Fruit fly (Drosophila melanogaster): ENCODE measurements around the gene rho-4.
"Not testable (repeated sequence)": the region's sequence is repeated elsewhere in the genome, so short reads cannot be mapped to it uniquely, and the experiment has no call there.

Gene rho-4

dm6 chrX:11599589-11599988 is at the start of gene rho-4:
rho-4 (plus strand) TSS chrX:11599838.
- TF ChIP-seq CG8478, CTCF (optimal IDR thresholded peaks at IDR 0.05): not testable (repeated sequence)

dm6 chrX:11550078-11550477 is 49.6 kb upstream of the rho-4 start:
- TF ChIP-seq CTCF (optimal IDR thresholded peaks at IDR 0.05): no peak
- no peak for TF ChIP-seq CG8478 (optimal IDR thresholded peaks at IDR 0.05)

dm6 chrX:11555070-11555469 is 44.6 kb upstream of the rho-4 start:
- no peak for TF ChIP-seq CG8478 (optimal IDR thresholded peaks at IDR 0.05)
- TF ChIP-seq CTCF (optimal IDR thresholded peaks at IDR 0.05): no peak

dm6 chrX:11556774-11557173 is 42.9 kb upstream of the rho-4 start:
- TF ChIP-seq CTCF (optimal IDR thresholded peaks at IDR 0.05) (no peak), CG8478 (optimal IDR thresholded peaks at IDR 0.05) (no peak)

dm6 chrX:11558389-11558908 is 41.2 kb upstream of the rho-4 start, which contains the start of gene CG1572:
CG1572 (minus strand) TSS chrX:11558654.
- TF ChIP-seq CTCF (optimal IDR thresholded peaks at IDR 0.05) (no peak), CG8478 (optimal IDR thresholded peaks at IDR 0.05) (no peak)

dm6 chrX:11559728-11560724 is 39.6 kb upstream of the rho-4 start:
- TF ChIP-seq CG8478 (optimal IDR thresholded peaks at IDR 0.05) (no peak), CTCF (optimal IDR thresholded peaks at IDR 0.05) (no peak)

dm6 chrX:11561450-11562040 is 38.1 kb upstream of the rho-4 start, which contains the start of gene PGRP-SA:
PGRP-SA (plus strand) TSS chrX:11561643.
- no peak for TF ChIP-seq CG8478 (optimal IDR thresholded peaks at IDR 0.05)
- no peak for TF ChIP-seq CTCF (optimal IDR thresholded peaks at IDR 0.05)

- TF ChIP-seq CG8478 (optimal IDR thresholded peaks at IDR 0.05) (no peak), CTCF (optimal IDR thresholded peaks at IDR 0.05) (no peak)
Observed at dm6 chrX:11569956-11570695, 29.5 kb upstream of the rho-4 start, which contains the start of the genes Polr2A and CG11699. Polr2A (minus strand) TSS chrX:11570326. CG11699 (plus strand) TSS chrX:11570621.

- no peak for TF ChIP-seq CG8478 (optimal IDR thresholded peaks at IDR 0.05)
- no peak for TF ChIP-seq CTCF (optimal IDR thresholded peaks at IDR 0.05)
Observed at dm6 chrX:11572270-11572914, 27.2 kb upstream of the rho-4 start, which contains the start of the genes Kmn1 and Reepl1. Kmn1 (minus strand) TSS chrX:11572442. Reepl1 (plus strand) TSS chrX:11572707.

dm6 chrX:11573529-11573928 is 26.1 kb upstream of the rho-4 start, which contains the start of gene CG11696:
CG11696 (plus strand) TSS chrX:11573731.
- TF ChIP-seq CTCF (optimal IDR thresholded peaks at IDR 0.05) (no peak), CG8478 (optimal IDR thresholded peaks at IDR 0.05) (no peak)

dm6 chrX:11576540-11576939 is 23.1 kb upstream of the rho-4 start, which contains the start of gene CG11695:
CG11695 (plus strand) TSS chrX:11576883.
- TF ChIP-seq CTCF (optimal IDR thresholded peaks at IDR 0.05) (no peak), CG8478 (optimal IDR thresholded peaks at IDR 0.05) (no peak)

dm6 chrX:11578841-11579240 is 20.8 kb upstream of the rho-4 start:
- TF ChIP-seq CG8478 (optimal IDR thresholded peaks at IDR 0.05) (no peak), CTCF (optimal IDR thresholded peaks at IDR 0.05) (no peak)

- TF ChIP-seq CG8478 (optimal IDR thresholded peaks at IDR 0.05) (no peak), CTCF (optimal IDR thresholded peaks at IDR 0.05) (peak; percentile 62)
Observed at dm6 chrX:11580200-11580840, 19.3 kb upstream of the rho-4 start, which contains the start of gene nod. nod (plus strand) TSS chrX:11580772.
